Fruit fly (Drosophila melanogaster): ENCODE data around the gene naz.
A peak's percentile ranks its signal among the peaks of the same experiment; 100 is the strongest.

Gene naz

dm6 chr3R:18360630-18361260, 32.0 kb upstream of the naz start, which contains the start of gene CG15803 (continued):
- TF ChIP-seq dmrt99B (tag; optimal IDR thresholded peaks at IDR 0.05) (peak; percentile 8), Jarid2 (GFP tag; optimal IDR thresholded peaks at IDR 0.05) (peak; percentile 47), lilli (GFP tag; optimal IDR thresholded peaks at IDR 0.05) (peak; percentile 24), z (GFP tag; IDR thresholded peaks at IDR 0.05) (peak; percentile 59; the same call in 1 of the 3 replicates), zen2 (GFP tag; IDR thresholded peaks at IDR 0.05; ENCODE audit: partially characterized antibody) (peak; percentile 41; the same call in 1 of the 3 replicates), grau (tag; optimal IDR thresholded peaks at IDR 0.05) (peak; percentile 8), Bgb (GFP tag; IDR thresholded peaks at IDR 0.05; ENCODE audit: partially characterized antibody) (0 out of 2 replicates have a peak, but pooled peaks have one; percentile 19), lab (GFP tag; optimal IDR thresholded peaks at IDR 0.05) (peak; percentile 5), scrt (GFP tag; optimal IDR thresholded peaks at IDR 0.05) (peak; percentile 26), row (GFP tag; IDR thresholded peaks at IDR 0.05) (peak; percentile 55; the same call in 2 of the 3 replicates), CG18599 (GFP tag; optimal IDR thresholded peaks at IDR 0.05) (peak; percentile 55), Adf1 (GFP tag; IDR thresholded peaks at IDR 0.05) (peak; percentile 47; the same call in 1 of the 2 replicates), crol (GFP tag; IDR thresholded peaks at IDR 0.05) (peak; percentile 68), Atf-2 (GFP tag; optimal IDR thresholded peaks at IDR 0.05) (no peak), Nf-YA (GFP tag; IDR thresholded peaks at IDR 0.05) (no peak), mam (GFP tag; optimal IDR thresholded peaks at IDR 0.05) (peak; percentile 18), CG11504 (tag; optimal IDR thresholded peaks at IDR 0.05) (peak; percentile 18), H2.0 (GFP tag; IDR thresholded peaks at IDR 0.05) (no peak), schlank (tag; optimal IDR thresholded peaks at IDR 0.05) (no peak), CG2120 (GFP tag; optimal IDR thresholded peaks at IDR 0.05) (peak; percentile 48), Atf6 (GFP tag; IDR thresholded peaks at IDR 0.05) (peak; percentile 23; the same call in 1 of the 2 replicates), CG30403 (GFP tag; optimal IDR thresholded peaks at IDR 0.05) (peak; percentile 18), CG32532 (GFP tag; IDR thresholded peaks at IDR 0.05) (0 out of 2 replicates have a peak, but pooled peaks have one; percentile 37), Hr51 (GFP tag; optimal IDR thresholded peaks at IDR 0.05) (peak in 1 of 2 experiments; percentile 25), gem (tag; optimal IDR thresholded peaks at IDR 0.05) (peak; percentile 30), CG9932 (GFP tag; IDR thresholded peaks at IDR 0.05) (peak; percentile 37; the same call in 1 of the 2 replicates)

dm6 chr3R:18355781-18356180, 27.0 kb upstream of the naz start:
- TF ChIP-seq CG7372 (GFP tag; IDR thresholded peaks at IDR 0.05) (peak; percentile 78), CG11093 (GFP tag; IDR thresholded peaks at IDR 0.05) (0 out of 3 replicates have a peak, but pooled peaks have one; percentile 27), Ets65A (GFP tag) (peak; percentile 60), CG12942 (GFP tag; optimal IDR thresholded peaks at IDR 0.05) (no peak)

- TF ChIP-seq CG7357 (GFP tag; IDR thresholded peaks at IDR 0.05) (no peak), Ets97D (GFP tag; optimal IDR thresholded peaks at IDR 0.05) (peak; percentile 6), Fer3 (tag; optimal IDR thresholded peaks at IDR 0.05) (no peak), Ets65A (GFP tag) (peak; percentile 86), abd-A (tag; optimal IDR thresholded peaks at IDR 0.05) (peak; percentile 54), CG11504 (tag; optimal IDR thresholded peaks at IDR 0.05) (no peak), NfI (GFP tag; optimal IDR thresholded peaks at IDR 0.05) (no peak), CG4854 (GFP tag; optimal IDR thresholded peaks at IDR 0.05) (no peak), amos (GFP tag; IDR thresholded peaks at IDR 0.05; ENCODE audit: partially characterized antibody) (no peak), CG30403 (GFP tag; optimal IDR thresholded peaks at IDR 0.05) (no peak), aop (GFP tag; IDR thresholded peaks at IDR 0.05) (no peak), Fer2 (tag; optimal IDR thresholded peaks at IDR 0.05) (no peak), scrt (GFP tag; optimal IDR thresholded peaks at IDR 0.05) (peak; percentile 10), CG13287 (GFP tag; IDR thresholded peaks at IDR 0.05; ENCODE audit: partially characterized antibody) (no peak), zfh2 (GFP tag; optimal IDR thresholded peaks at IDR 0.05) (no peak), nerfin-2 (GFP tag; IDR thresholded peaks at IDR 0.05; ENCODE audit: partially characterized antibody) (no peak)
Measured at dm6 chr3R:18338493-18338892, 9.8 kb upstream of the naz start.

All from whole organism, embryonic.